Worm (Caenorhabditis elegans) whole organism, L3 larva: ENCODE data around the gene K12H6.2.

Source experiments
- aly-2 ChIP-seq: fragments of 150-350 bp; optimal IDR thresholded peaks from 2 replicates; lab custom pipeline; 2014; ENCODE audit warnings: missing biosample characterization, missing genetic modification characterization
- ama-1 ChIP-seq: fragments of 150-350 bp; optimal IDR thresholded peaks from 2 replicates; lab custom pipeline; 2018
- ceh-82 ChIP-seq: fragments of 150-350 bp; optimal IDR thresholded peaks from 2 replicates; lab custom pipeline; 2014; ENCODE audit warnings: missing biosample characterization, missing genetic modification characterization
- ceh-9 ChIP-seq: sonication (generic microtip); optimal IDR thresholded peaks from 2 replicates; lab custom pipeline; 2018; ENCODE audit warnings: missing biosample characterization, missing genetic modification characterization
- daf-12 ChIP-seq: fragments of 150-350 bp; optimal IDR thresholded peaks from 2 replicates; lab custom pipeline; 2014; ENCODE audit warnings: missing biosample characterization, missing genetic modification reagents, missing genetic modification characterization
- egl-27 ChIP-seq: sonication (generic microtip); optimal IDR thresholded peaks from 4 replicates; lab custom pipeline; 2017; ENCODE audit warnings: missing biosample characterization, missing genetic modification reagents, missing genetic modification characterization
- egl-5 ChIP-seq: fragments of 150-350 bp; optimal IDR thresholded peaks from 2 replicates; lab custom pipeline; 2017; ENCODE audit warnings: missing biosample characterization, missing genetic modification reagents, missing genetic modification characterization, inconsistent platforms
- elt-1 ChIP-seq: fragments of 150-350 bp; optimal IDR thresholded peaks from 2 replicates; lab custom pipeline; 2014; ENCODE audit warnings: missing biosample characterization, missing genetic modification characterization
- elt-2 ChIP-seq: sonication (generic microtip); optimal IDR thresholded peaks from 2 replicates; lab custom pipeline; 2016; ENCODE audit warnings: missing genetic modification reagents, mild to moderate bottlenecking, missing genetic modification characterization, missing compliant biosample characterization
- elt-3 ChIP-seq, 3 experiments: fragments of 150-350 bp in 1 of 3; sonication (generic microtip) in 2 of 3; optimal IDR thresholded peaks; 2 replicates in 2 of 3; 4 replicates in 1 of 3; lab custom pipeline; 2014 to 2017; ENCODE audit warnings: missing biosample characterization in 3 of 3, missing genetic modification characterization in 3 of 3
- eor-1 ChIP-seq, 2 experiments: fragments of 150-350 bp; optimal IDR thresholded peaks; 2 replicates each; lab custom pipeline; 2014 to 2018; ENCODE audit warnings: missing biosample characterization in 2 of 2, missing genetic modification characterization in 2 of 2
- fkh-2 ChIP-seq: fragments of 150-350 bp; optimal IDR thresholded peaks from 2 replicates; lab custom pipeline; 2014; ENCODE audit warnings: missing biosample characterization, missing genetic modification reagents, missing genetic modification characterization
- hmg-11 ChIP-seq: sonication (generic microtip); optimal IDR thresholded peaks from 2 replicates; lab custom pipeline; 2016; ENCODE audit warnings: missing genetic modification characterization, missing compliant biosample characterization
- jun-1 ChIP-seq: fragments of 150-350 bp; optimal IDR thresholded peaks from 2 replicates; lab custom pipeline; 2014; ENCODE audit warnings: missing biosample characterization, missing genetic modification reagents, missing genetic modification characterization
- lin-15B ChIP-seq: fragments of 150-350 bp; optimal IDR thresholded peaks from 2 replicates; lab custom pipeline; 2014; ENCODE audit warnings: missing biosample characterization, missing genetic modification characterization
- lin-39 ChIP-seq: fragments of 150-350 bp; optimal IDR thresholded peaks from 2 replicates; lab custom pipeline; 2018; ENCODE audit warnings: missing biosample characterization, missing genetic modification reagents, missing genetic modification characterization
- lsy-12 ChIP-seq: sonication (generic microtip); optimal IDR thresholded peaks from 2 replicates; lab custom pipeline; 2016; ENCODE audit warnings: mild to moderate bottlenecking, missing genetic modification characterization, missing compliant biosample characterization
- mdl-1 ChIP-seq: fragments of 150-350 bp; optimal IDR thresholded peaks from 2 replicates; lab custom pipeline; 2014; ENCODE audit warnings: missing biosample characterization, missing genetic modification characterization
- mml-1 ChIP-seq: fragments of 150-350 bp; sonication (generic microtip); optimal IDR thresholded peaks from 3 replicates; lab custom pipeline; 2014; ENCODE audit warnings: missing biosample characterization, missing genetic modification characterization
- nhr-23 ChIP-seq: fragments of 150-350 bp; optimal IDR thresholded peaks from 2 replicates; lab custom pipeline; 2014; ENCODE audit warnings: missing biosample characterization, missing genetic modification reagents, missing genetic modification characterization
- nhr-237 ChIP-seq: fragments of 150-350 bp; optimal IDR thresholded peaks from 2 replicates; lab custom pipeline; 2014; ENCODE audit warnings: missing biosample characterization, missing genetic modification characterization
- nhr-25 ChIP-seq: sonication (generic microtip); optimal IDR thresholded peaks from 2 replicates; lab custom pipeline; 2017; ENCODE audit warnings: missing biosample characterization, missing genetic modification characterization
- nhr-43 ChIP-seq: sonication (generic microtip); optimal IDR thresholded peaks from 2 replicates; lab custom pipeline; 2016; ENCODE audit warnings: mild to moderate bottlenecking, missing genetic modification characterization, missing compliant biosample characterization; ENCODE audit not compliant: poor library complexity, severe bottlenecking
- nhr-67 ChIP-seq: fragments of 150-350 bp; optimal IDR thresholded peaks from 2 replicates; lab custom pipeline; 2014; ENCODE audit warnings: missing biosample characterization, missing genetic modification characterization
- nhr-76 ChIP-seq: fragments of 150-350 bp; sonication (generic microtip); optimal IDR thresholded peaks from 5 replicates; lab custom pipeline; 2014; ENCODE audit warnings: missing biosample characterization, missing genetic modification characterization
- nhr-77 ChIP-seq: fragments of 150-350 bp; optimal IDR thresholded peaks from 2 replicates; lab custom pipeline; 2014; ENCODE audit warnings: missing biosample characterization, missing genetic modification characterization
- pha-4 ChIP-seq: fragments of 150-350 bp; optimal IDR thresholded peaks from 2 replicates; lab custom pipeline; 2014; ENCODE audit warnings: missing biosample characterization, missing genetic modification reagents, missing genetic modification characterization
- pqm-1 ChIP-seq: fragments of 150-350 bp; optimal IDR thresholded peaks from 2 replicates; lab custom pipeline; 2017; ENCODE audit warnings: missing biosample characterization, missing genetic modification characterization, inconsistent platforms
- sea-2 ChIP-seq: fragments of 150-350 bp; sonication (generic microtip); optimal IDR thresholded peaks from 4 replicates; lab custom pipeline; 2014; ENCODE audit warnings: missing biosample characterization, missing genetic modification reagents, missing genetic modification characterization
- skn-1 ChIP-seq: fragments of 150-350 bp; optimal IDR thresholded peaks from 2 replicates; lab custom pipeline; 2014; ENCODE audit warnings: missing biosample characterization, missing genetic modification characterization
- snpc-4 ChIP-seq: fragments of 150-350 bp; optimal IDR thresholded peaks from 2 replicates; lab custom pipeline; 2014; ENCODE audit warnings: missing biosample characterization, missing genetic modification characterization
- tbx-2 ChIP-seq: sonication (generic microtip); optimal IDR thresholded peaks from 2 replicates; lab custom pipeline; 2016; ENCODE audit warnings: mild to moderate bottlenecking, missing genetic modification characterization, missing compliant biosample characterization
- unc-39 ChIP-seq: sonication (generic microtip); optimal IDR thresholded peaks from 4 replicates; lab custom pipeline; 2017; ENCODE audit warnings: missing biosample characterization, missing genetic modification characterization
- unc-62 ChIP-seq: fragments of 150-350 bp; sonication (generic microtip); optimal IDR thresholded peaks from 4 replicates; lab custom pipeline; 2014; ENCODE audit warnings: missing biosample characterization, missing genetic modification reagents, missing genetic modification characterization
- zag-1 ChIP-seq: fragments of 150-350 bp; optimal IDR thresholded peaks from 2 replicates; lab custom pipeline; 2014; ENCODE audit warnings: missing biosample characterization, missing genetic modification characterization
- ztf-11 ChIP-seq: fragments of 150-350 bp; optimal IDR thresholded peaks from 2 replicates; lab custom pipeline; 2014; ENCODE audit warnings: missing biosample characterization, missing genetic modification characterization
- ztf-4 ChIP-seq: fragments of 150-350 bp; optimal IDR thresholded peaks from 2 replicates; lab custom pipeline; 2014; ENCODE audit warnings: missing biosample characterization, missing genetic modification characterization

K12H6.2 gene

ce11 chrII:2831173-2831572 is 15.8 kb upstream of the K12H6.2 start, which contains the start of gene K12H6.6:
Gene K12H6.6 (minus strand): TSS chrII:2831233.
- TF ChIP-seq nhr-25 (tag; lab: Kevin White, UChicago) (no peak), elt-2 (peak; percentile 17)
- TF ChIP-seq, all 47 proteins: peak for 1

ce11 chrII:2830144-2830543 is 14.8 kb upstream of the K12H6.2 start:
- TF ChIP-seq pha-4 (tag; lab: Kevin White, UChicago) = no peak
- TF ChIP-seq mml-1 (tag; lab: Kevin White, UChicago) = no peak
- no peak for TF ChIP-seq lin-15B (tag; lab: Kevin White, UChicago)
- TF ChIP-seq zag-1 (tag; lab: Kevin White, UChicago) = no peak
- TF ChIP-seq nhr-237 (tag; lab: Kevin White, UChicago) = no peak
- TF ChIP-seq pqm-1 (tag; lab: Kevin White, UChicago) = no peak
- no peak for TF ChIP-seq nhr-67 (tag; lab: Kevin White, UChicago)
- no peak for TF ChIP-seq unc-39 (tag; lab: Kevin White, UChicago)
- TF ChIP-seq hmg-11 (tag; lab: Kevin White, UChicago) = no peak
- TF ChIP-seq nhr-77 (tag; lab: Kevin White, UChicago) = no peak
- no peak for TF ChIP-seq mdl-1 (tag; lab: Kevin White, UChicago)
- TF ChIP-seq skn-1 = no peak
- no peak for TF ChIP-seq lsy-12 (tag; lab: Kevin White, UChicago)
- no peak for TF ChIP-seq lin-39 (tag; lab: Kevin White, UChicago)
- TF ChIP-seq elt-1 (tag; lab: Kevin White, UChicago) = no peak
- TF ChIP-seq elt-2 = no peak

ce11 chrII:2829482-2829881 is 14.1 kb upstream of the K12H6.2 start:
- TF ChIP-seq skn-1 (no peak), elt-3 (tag; optimal IDR thresholded peaks at IDR 0.05; lab: Kevin White, UChicago) (no peak), nhr-237 (tag; lab: Kevin White, UChicago) (no peak), unc-62 (GFP tag; lab: Kevin White, UChicago) (no peak), lsy-12 (tag; lab: Kevin White, UChicago) (no peak), elt-2 (no peak), tbx-2 (tag; lab: Kevin White, UChicago) (no peak), nhr-76 (no peak), egl-27 (no peak), lin-15B (tag; lab: Kevin White, UChicago) (no peak), elt-1 (tag; lab: Kevin White, UChicago) (no peak), unc-39 (tag; lab: Kevin White, UChicago) (no peak), ztf-11 (no peak), lin-39 (tag; lab: Kevin White, UChicago) (no peak), eor-1 (tag; optimal IDR thresholded peaks at IDR 0.05; lab: Kevin White, UChicago) (no peak), nhr-77 (tag; lab: Kevin White, UChicago) (no peak), sea-2 (GFP tag; lab: Kevin White, UChicago) (no peak)
- TF ChIP-seq, all 47 proteins: peak for 0

ce11 chrII:2827859-2828403 is 12.6 kb upstream of the K12H6.2 start, which contains the start of gene K12H6.8:
Gene K12H6.8 (plus strand): TSS chrII:2827896.
- TF ChIP-seq lin-15B (tag; lab: Kevin White, UChicago) (no peak), elt-1 (tag; lab: Kevin White, UChicago) (no peak), eor-1 (tag; optimal IDR thresholded peaks at IDR 0.05; lab: Kevin White, UChicago) (no peak), skn-1 (no peak), ztf-4 (tag; lab: Kevin White, UChicago) (no peak), fkh-2 (tag; lab: Kevin White, UChicago) (no peak), aly-2 (tag; lab: Kevin White, UChicago) (no peak), pqm-1 (tag; lab: Kevin White, UChicago) (no peak), ceh-9 (tag; lab: Kevin White, UChicago) (no peak)

ce11 chrII:2826073-2826472 is 10.7 kb upstream of the K12H6.2 start, which contains the start of gene K12H6.5:
Gene K12H6.5 (minus strand): TSS chrII:2826173.
- TF ChIP-seq nhr-25 (tag; lab: Kevin White, UChicago) (no peak), egl-5 (tag; lab: Kevin White, UChicago) (no peak), zag-1 (tag; lab: Kevin White, UChicago) (no peak), jun-1 (tag; lab: Kevin White, UChicago) (no peak), pha-4 (tag; lab: Kevin White, UChicago) (no peak), ztf-4 (tag; lab: Kevin White, UChicago) (no peak), ceh-82 (tag; lab: Kevin White, UChicago) (no peak), lsy-12 (tag; lab: Kevin White, UChicago) (no peak), aly-2 (tag; lab: Kevin White, UChicago) (no peak), ama-1 (lab: Kevin White, UChicago) (no peak), daf-12 (no peak), nhr-23 (tag; lab: Kevin White, UChicago) (no peak), mml-1 (tag; lab: Kevin White, UChicago) (no peak), nhr-43 (tag; lab: Kevin White, UChicago) (no peak), snpc-4 (no peak)
- TF ChIP-seq, all 47 proteins: peak for 0
